Worm (Caenorhabditis elegans): Measurements from ENCODE around the gene pfk-1.1.

The pfk-1.1 gene

ce11 chrX:2953522-2954032, 12.9 kb downstream of the pfk-1.1 start:
- TF ChIP-seq sptf-2 (GFP tag; optimal IDR thresholded peaks at IDR 0.05): no peak
- no peak for TF ChIP-seq snpc-1.3 (tag; optimal IDR thresholded peaks at IDR 0.05; ENCODE audit: insufficient read depth)
- no peak for TF ChIP-seq dox-1 (GFP tag; IDR thresholded peaks at IDR 0.05)
- no peak for TF ChIP-seq K11D2.4 (GFP tag; IDR thresholded peaks at IDR 0.05)
- TF ChIP-seq bed-2 (GFP tag; IDR thresholded peaks at IDR 0.05): no peak
- TF ChIP-seq T07F8.4 (tag; optimal IDR thresholded peaks at IDR 0.05): no peak
- no peak for TF ChIP-seq B0261.1 (tag; optimal IDR thresholded peaks at IDR 0.05)
- TF ChIP-seq zfh-2 (GFP tag; conservative IDR thresholded peaks at IDR 0.05): 0 out of 2 replicates have a peak, but pooled peaks have one; percentile 52
- TF ChIP-seq hlh-12 (tag; optimal IDR thresholded peaks at IDR 0.05): no peak
- no peak for TF ChIP-seq attf-5 (GFP tag; optimal IDR thresholded peaks at IDR 0.05)
- no peak for TF ChIP-seq ceh-58 (GFP tag; IDR thresholded peaks at IDR 0.05)
- TF ChIP-seq madf-10 (tag; optimal IDR thresholded peaks at IDR 0.05): no peak
- TF ChIP-seq let-526 (GFP tag; IDR thresholded peaks at IDR 0.05): no peak
- TF ChIP-seq ceh-27 (GFP tag; optimal IDR thresholded peaks at IDR 0.05): no peak
- TF ChIP-seq dpff-1 (tag; optimal IDR thresholded peaks at IDR 0.05): no peak
- TF ChIP-seq chd-7 (tag; optimal IDR thresholded peaks at IDR 0.05): peak; percentile 3

DNA sequence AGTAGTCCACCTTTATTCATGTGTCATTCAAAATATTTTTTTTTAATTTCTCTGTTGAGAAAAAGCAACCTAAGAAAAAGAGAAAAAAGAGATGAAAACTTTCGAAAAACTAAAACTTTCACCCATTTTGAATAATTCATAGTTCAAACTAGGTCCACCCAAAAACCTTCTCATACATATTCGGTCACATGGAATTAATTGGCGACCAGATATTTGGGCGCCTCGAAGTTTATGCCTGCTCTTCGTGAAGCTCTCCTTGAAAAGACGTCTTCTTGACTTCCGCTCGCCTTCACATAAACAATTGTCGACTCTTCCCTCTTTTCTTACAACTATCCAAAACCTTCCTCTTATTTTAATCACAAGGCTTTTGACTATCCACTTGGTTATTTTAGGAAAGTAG, 15.0 kb downstream of the pfk-1.1 start:
- TF ChIP-seq F55B11.4 (tag; optimal IDR thresholded peaks at IDR 0.05; ENCODE audit: borderline replicate concordance, insufficient read depth): no peak
- no peak for TF ChIP-seq lin-26 (GFP tag; IDR thresholded peaks at IDR 0.05)
- TF ChIP-seq him-1 (tag; optimal IDR thresholded peaks at IDR 0.05): no peak
- no peak for TF ChIP-seq bed-1 (GFP tag; IDR thresholded peaks at IDR 0.05)
- TF ChIP-seq F49E8.2 (tag; optimal IDR thresholded peaks at IDR 0.05; ENCODE audit: insufficient read depth): no peak
- no peak for TF ChIP-seq ztf-28 (GFP tag; IDR thresholded peaks at IDR 0.05)
- no peak for TF ChIP-seq fkh-3 (tag; optimal IDR thresholded peaks at IDR 0.05)
- no peak for TF ChIP-seq attf-6 (GFP tag; IDR thresholded peaks at IDR 0.05)
- no peak for TF ChIP-seq unc-130 (GFP tag; optimal IDR thresholded peaks at IDR 0.05)
- TF ChIP-seq ccch-3 (GFP tag; optimal IDR thresholded peaks at IDR 0.05): no peak
- TF ChIP-seq ztf-26 (tag; optimal IDR thresholded peaks at IDR 0.05): no peak
- no peak for TF ChIP-seq cebp-1 (GFP tag; IDR thresholded peaks at IDR 0.05)
- no peak for TF ChIP-seq cebp-1 (tag; optimal IDR thresholded peaks at IDR 0.05)
- TF ChIP-seq egl-44 (GFP tag; IDR thresholded peaks at IDR 0.05): no peak
- TF ChIP-seq Y95B8A.8 (GFP tag; IDR thresholded peaks at IDR 0.05): no peak
- no peak for TF ChIP-seq madf-10 (tag; optimal IDR thresholded peaks at IDR 0.05)
- TF ChIP-seq Y79H2A.3 (GFP tag; conservative IDR thresholded peaks at IDR 0.05): no peak
- TF ChIP-seq C17E4.6 (GFP tag; IDR thresholded peaks at IDR 0.05): no peak
- no peak for TF ChIP-seq lin-40 (tag; optimal IDR thresholded peaks at IDR 0.05)
- no peak for TF ChIP-seq hlh-26 (GFP tag; conservative IDR thresholded peaks at IDR 0.05)

ce11 chrX:2957446-2957985, 16.8 kb downstream of the pfk-1.1 start, which contains the start of gene gbb-1:
Gene gbb-1 (plus strand): TSS chrX:2957935.
- no peak for TF ChIP-seq mcd-1 (GFP tag; IDR thresholded peaks at IDR 0.05)
- TF ChIP-seq F55B11.4 (tag; optimal IDR thresholded peaks at IDR 0.05; ENCODE audit: borderline replicate concordance, insufficient read depth): no peak
- no peak for TF ChIP-seq pha-4 (tag; optimal IDR thresholded peaks at IDR 0.05)
- no peak for TF ChIP-seq F52B5.7 (tag; optimal IDR thresholded peaks at IDR 0.05)
- no peak for TF ChIP-seq aptf-2 (GFP tag; conservative IDR thresholded peaks at IDR 0.05)
- TF ChIP-seq T26A5.8 (tag; optimal IDR thresholded peaks at IDR 0.05): no peak
- TF ChIP-seq gei-17 (GFP tag; optimal IDR thresholded peaks at IDR 0.05): no peak
- no peak for TF ChIP-seq lin-26 (GFP tag; IDR thresholded peaks at IDR 0.05)
- TF ChIP-seq Y95B8A.8 (GFP tag; IDR thresholded peaks at IDR 0.05): no peak
- TF ChIP-seq nhr-90 (tag; optimal IDR thresholded peaks at IDR 0.05): no peak
- no peak for TF ChIP-seq ceh-27 (GFP tag; optimal IDR thresholded peaks at IDR 0.05)
- no peak for TF ChIP-seq lin-35 (GFP tag; optimal IDR thresholded peaks at IDR 0.05)
- TF ChIP-seq ekl-4 (GFP tag; IDR thresholded peaks at IDR 0.05): no peak
- TF ChIP-seq unc-62 (GFP tag; optimal IDR thresholded peaks at IDR 0.05): no peak
- no peak for TF ChIP-seq F49E8.2 (tag; optimal IDR thresholded peaks at IDR 0.05; ENCODE audit: insufficient read depth)
- TF ChIP-seq zim-3 (tag; optimal IDR thresholded peaks at IDR 0.05): no peak
- no peak for TF ChIP-seq tlf-1 (GFP tag; optimal IDR thresholded peaks at IDR 0.05)
